Worm (Caenorhabditis elegans) whole organism, midembryonic: ENCODE data around the gene F44A2.7.

Experiments used
- T22C8.4 ChIP-seq: fragments of 200-800 bp; sonication (Bioruptor generic); IDR thresholded peaks from 2 replicates; pipeline ENCODE4 v1.3.6; 2022; ENCODE audit warnings: missing genetic modification characterization, missing compliant biosample characterization
- cog-1 ChIP-seq: sonication (generic microtip); optimal IDR thresholded peaks from 2 replicates; lab custom pipeline; 2016; ENCODE audit warnings: missing genetic modification characterization, missing compliant biosample characterization
- flt-1 ChIP-seq: fragments of 200-800 bp; sonication (Bioruptor generic); IDR thresholded peaks from 2 replicates; pipeline ENCODE4 v1.3.6; 2022; ENCODE audit warnings: missing genetic modification characterization, missing compliant biosample characterization
- klf-2 ChIP-seq: fragments of 200-800 bp; sonication (Bioruptor generic); conservative IDR thresholded peaks from 2 replicates; pipeline ENCODE4 v1.3.6; 2022; ENCODE audit warnings: missing genetic modification reagents, missing genetic modification characterization, missing compliant biosample characterization
- med-1 ChIP-seq: sonication (generic microtip); optimal IDR thresholded peaks from 2 replicates; lab custom pipeline; 2017; ENCODE audit warnings: missing genetic modification characterization, mild to moderate bottlenecking, missing compliant biosample characterization, antibody characterized with exemption, missing genetic modification reagents; ENCODE audit not compliant: insufficient read depth
- ref-1 ChIP-seq: fragments of 200-800 bp; sonication (Bioruptor generic); conservative IDR thresholded peaks from 2 replicates; pipeline ENCODE4 v1.3.6; 2022; ENCODE audit warnings: missing genetic modification reagents, missing genetic modification characterization, missing compliant biosample characterization
- tab-1 ChIP-seq: fragments of 200-800 bp; sonication (Bioruptor generic); IDR thresholded peaks from 2 replicates; pipeline ENCODE4 v1.3.6; 2022; ENCODE audit warnings: missing genetic modification characterization, missing compliant biosample characterization
- ztf-23 ChIP-seq: fragments of 200-800 bp; sonication (Bioruptor generic); IDR thresholded peaks from 2 replicates; pipeline ENCODE4 v1.3.6; 2022; ENCODE audit warnings: missing genetic modification reagents, missing genetic modification characterization, missing compliant biosample characterization
- ztf-29 ChIP-seq: fragments of 200-800 bp; sonication (Bioruptor generic); IDR thresholded peaks from 2 replicates; pipeline ENCODE4 v1.3.6; 2022; ENCODE audit warnings: missing genetic modification reagents, missing genetic modification characterization, missing compliant biosample characterization

ce11 chrV:9334216-9334615 is 12.9 kb downstream of the F44A2.7 start, which contains the start of gene ucp-4:
- TF ChIP-seq cog-1 (tag; lab: Kevin White, UChicago): no peak
- no peak for TF ChIP-seq ref-1 (GFP tag; lab: Robert Waterston, UW)
- TF ChIP-seq tab-1 (GFP tag; lab: Robert Waterston, UW): no peak
- TF ChIP-seq ztf-23: no peak
- no peak for TF ChIP-seq flt-1 (GFP tag; lab: Robert Waterston, UW)
- TF ChIP-seq ztf-29 (GFP tag; lab: Robert Waterston, UW): 0 out of 2 replicates have a peak, but pooled peaks have one; percentile 3
- no peak for TF ChIP-seq T22C8.4 (GFP tag; lab: Robert Waterston, UW)
- TF ChIP-seq klf-2 (GFP tag; lab: Robert Waterston, UW): no peak
- no peak for TF ChIP-seq med-1
